Fruit fly (Drosophila melanogaster) whole organism, embryonic: Measurements from ENCODE around the gene Ir76b.
A peak's percentile ranks its signal among the peaks of the same experiment; 100 is the strongest.

Experiments
- ATbp ChIP-seq: fragments of 200-800 bp; sonication (Bioruptor generic); optimal IDR thresholded peaks from 2 replicates; lab custom pipeline; 2017; ENCODE audit warnings: missing biosample characterization, mild to moderate bottlenecking, missing genetic modification characterization, missing genetic modification reagents
- Atf3 ChIP-seq: fragments of 200-800 bp; sonication (Bioruptor generic); optimal IDR thresholded peaks from 3 replicates; lab custom pipeline; 2016; ENCODE audit warnings: missing biosample characterization, missing genetic modification characterization
- B-H1 ChIP-seq: fragments of 200-800 bp; sonication (Bioruptor generic); IDR thresholded peaks from 3 replicates; pipeline ENCODE4 v1.3.6; 2022; ENCODE audit warnings: missing biosample characterization, missing genetic modification characterization
- B-H2 ChIP-seq: fragments of 200-800 bp; sonication (Bioruptor generic); optimal IDR thresholded peaks from 2 replicates; lab custom pipeline; 2018; ENCODE audit warnings: missing biosample characterization, mild to moderate bottlenecking, missing genetic modification characterization
- Bgb ChIP-seq: fragments of 200-800 bp; sonication (Bioruptor generic); IDR thresholded peaks from 2 replicates; pipeline ENCODE4 v1.3.6; 2022; ENCODE audit warnings: missing biosample characterization, missing genetic modification characterization; ENCODE audit not compliant: partially characterized antibody
- C15 ChIP-seq: fragments of 200-800 bp; sonication (Bioruptor generic); IDR thresholded peaks from 3 replicates; pipeline ENCODE4 v1.3.6; 2022; ENCODE audit warnings: missing biosample characterization, missing genetic modification characterization
- CG12659 ChIP-seq: fragments of 200-800 bp; sonication (Bioruptor generic); optimal IDR thresholded peaks from 3 replicates; lab custom pipeline; 2017; ENCODE audit warnings: mild to moderate bottlenecking, missing biosample characterization, missing genetic modification reagents, missing genetic modification characterization
- CG13287 ChIP-seq: fragments of 200-800 bp; sonication (Bioruptor generic); IDR thresholded peaks from 2 replicates; pipeline ENCODE4 v1.3.6; 2022; ENCODE audit warnings: missing biosample characterization, missing genetic modification characterization; ENCODE audit not compliant: partially characterized antibody
- CG14050 ChIP-seq: fragments of 200-800 bp; sonication (Bioruptor generic); IDR thresholded peaks from 3 replicates; pipeline ENCODE4 v1.3.6; 2022; ENCODE audit warnings: missing biosample characterization, missing genetic modification characterization
- CG14965 ChIP-seq: fragments of 200-800 bp; sonication (Bioruptor generic); optimal IDR thresholded peaks from 2 replicates; lab custom pipeline; 2016; ENCODE audit warnings: missing biosample characterization, missing genetic modification characterization, borderline replicate concordance
- CG1602 ChIP-seq: fragments of 200-800 bp; sonication (Bioruptor generic); optimal IDR thresholded peaks from 3 replicates; lab custom pipeline; 2016; ENCODE audit warnings: missing biosample characterization, missing genetic modification characterization
- CG16815 ChIP-seq: fragments of 200-800 bp; sonication (Bioruptor generic); optimal IDR thresholded peaks from 3 replicates; lab custom pipeline; 2017; ENCODE audit warnings: missing biosample characterization, mild to moderate bottlenecking, missing genetic modification characterization
- CG18599 ChIP-seq: fragments of 200-800 bp; sonication (Bioruptor generic); optimal IDR thresholded peaks from 3 replicates; lab custom pipeline; 2017; ENCODE audit warnings: missing biosample characterization, missing genetic modification characterization, mild to moderate bottlenecking, moderate library complexity, missing genetic modification reagents
- CG2120 ChIP-seq: fragments of 200-800 bp; sonication (Bioruptor generic); optimal IDR thresholded peaks from 3 replicates; lab custom pipeline; 2016; ENCODE audit warnings: missing biosample characterization, missing genetic modification characterization
- CG2129 ChIP-seq: fragments of 200-800 bp; sonication (Bioruptor generic); IDR thresholded peaks from 2 replicates; pipeline ENCODE4 v1.3.6; 2022; ENCODE audit warnings: missing biosample characterization, missing genetic modification characterization; ENCODE audit not compliant: partially characterized antibody
- CG31365 ChIP-seq: fragments of 200-800 bp; sonication (Bioruptor generic); optimal IDR thresholded peaks from 2 replicates; lab custom pipeline; 2018; ENCODE audit warnings: missing biosample characterization, mild to moderate bottlenecking, missing genetic modification characterization
- CG6175 ChIP-seq: fragments of 200-800 bp; sonication (Bioruptor generic); IDR thresholded peaks from 3 replicates; pipeline ENCODE4 v1.3.6; 2022; ENCODE audit warnings: missing biosample characterization, missing genetic modification characterization
- CG6689 ChIP-seq: fragments of 200-800 bp; sonication (Bioruptor generic); IDR thresholded peaks from 2 replicates; pipeline ENCODE4 v1.3.6; 2022; ENCODE audit warnings: missing biosample characterization, missing genetic modification characterization
- CG7357 ChIP-seq: fragments of 200-800 bp; sonication (Bioruptor generic); IDR thresholded peaks from 3 replicates; pipeline ENCODE4 v1.3.6; 2022; ENCODE audit warnings: missing biosample characterization, missing genetic modification characterization
- CG8765 ChIP-seq: fragments of 200-800 bp; sonication (Bioruptor generic); IDR thresholded peaks from 2 replicates; pipeline ENCODE4 v1.3.6; 2022; ENCODE audit warnings: missing biosample characterization, missing genetic modification characterization
- CG9817 ChIP-seq: fragments of 200-800 bp; sonication (Bioruptor generic); optimal IDR thresholded peaks from 2 replicates; lab custom pipeline; 2018; ENCODE audit warnings: missing biosample characterization, mild to moderate bottlenecking, missing genetic modification characterization, moderate library complexity
- D19A ChIP-seq: fragments of 200-800 bp; optimal IDR thresholded peaks from 3 replicates; lab custom pipeline; 2019; ENCODE audit warnings: missing biosample characterization, mild to moderate bottlenecking, missing genetic modification characterization, moderate library complexity
- Dad ChIP-seq: fragments of 200-800 bp; sonication (Bioruptor generic); optimal IDR thresholded peaks from 3 replicates; lab custom pipeline; 2016; ENCODE audit warnings: missing biosample characterization, missing genetic modification characterization
- H2.0 ChIP-seq: fragments of 200-800 bp; sonication (Bioruptor generic); IDR thresholded peaks from 2 replicates; pipeline ENCODE4 v1.3.6; 2022; ENCODE audit warnings: missing biosample characterization, missing genetic modification characterization
- HmgD ChIP-seq: fragments of 200-800 bp; sonication (Bioruptor generic); optimal IDR thresholded peaks from 3 replicates; lab custom pipeline; 2016; ENCODE audit warnings: missing biosample characterization, missing genetic modification characterization
- Hsf ChIP-seq: fragments of 200-800 bp; sonication (Bioruptor generic); optimal IDR thresholded peaks from 3 replicates; lab custom pipeline; 2016; ENCODE audit warnings: missing biosample characterization, missing genetic modification characterization
- Rfx ChIP-seq: fragments of 200-800 bp; sonication (Bioruptor generic); IDR thresholded peaks from 2 replicates; pipeline ENCODE4 v1.3.6; 2022; ENCODE audit warnings: missing biosample characterization, missing genetic modification characterization
- Sox102F ChIP-seq: fragments of 200-800 bp; sonication (Bioruptor generic); optimal IDR thresholded peaks from 2 replicates; lab custom pipeline; 2018; ENCODE audit warnings: missing biosample characterization, mild to moderate bottlenecking, missing genetic modification characterization, moderate library complexity
- Stat92E ChIP-seq, 3 experiments: fragments of >200 bp in 2 of 3; fragments of 200-800 bp in 1 of 3; sonication (Bioruptor generic) in 1 of 3; optimal IDR thresholded peaks; 2 replicates each; lab custom pipeline; 2017 to 2019; ENCODE audit warnings: missing biosample characterization in 3 of 3, missing genetic modification characterization in 3 of 3, mild to moderate bottlenecking in 1 of 3, moderate library complexity in 1 of 3
- ash1 ChIP-seq: fragments of 200-800 bp; sonication (Bioruptor generic); optimal IDR thresholded peaks from 2 replicates; lab custom pipeline; 2018; ENCODE audit warnings: missing biosample characterization, mild to moderate bottlenecking, missing genetic modification characterization
- ato ChIP-seq: fragments of 200-800 bp; sonication (Bioruptor generic); IDR thresholded peaks from 2 replicates; pipeline ENCODE4 v1.3.6; 2022; ENCODE audit warnings: missing biosample characterization, missing genetic modification characterization; ENCODE audit not compliant: partially characterized antibody
- az2 ChIP-seq: fragments of 200-800 bp; sonication (Bioruptor generic); optimal IDR thresholded peaks from 3 replicates; lab custom pipeline; 2016; ENCODE audit warnings: missing biosample characterization, missing genetic modification characterization
- chif ChIP-seq, 2 experiments: fragments of 200-800 bp; sonication (Bioruptor generic); optimal IDR thresholded peaks; 3 replicates each; lab custom pipeline; 2016; ENCODE audit warnings: missing biosample characterization in 2 of 2, missing genetic modification characterization in 2 of 2
- chm ChIP-seq: fragments of 200-800 bp; sonication (Bioruptor generic); IDR thresholded peaks from 2 replicates; pipeline ENCODE4 v1.3.6; 2022; ENCODE audit warnings: missing biosample characterization, missing genetic modification characterization
- dimm ChIP-seq: fragments of 200-800 bp; sonication (Bioruptor generic); IDR thresholded peaks from 2 replicates; pipeline ENCODE4 v1.3.6; 2022; ENCODE audit warnings: missing biosample characterization, missing genetic modification characterization
- emc ChIP-seq: fragments of 200-800 bp; sonication (Bioruptor generic); optimal IDR thresholded peaks from 2 replicates; lab custom pipeline; 2016; ENCODE audit warnings: missing biosample characterization, missing genetic modification characterization
- ftz-f1 ChIP-seq: fragments of 200-800 bp; sonication (Bioruptor generic); optimal IDR thresholded peaks from 2 replicates; lab custom pipeline; 2016; ENCODE audit warnings: missing biosample characterization, missing genetic modification characterization
- fu2 ChIP-seq: fragments of 200-800 bp; sonication (Bioruptor generic); optimal IDR thresholded peaks from 2 replicates; lab custom pipeline; 2016; ENCODE audit warnings: missing biosample characterization, missing genetic modification characterization
- grau ChIP-seq: fragments of 200-800 bp; optimal IDR thresholded peaks from 3 replicates; lab custom pipeline; 2019; ENCODE audit warnings: missing biosample characterization, mild to moderate bottlenecking, missing genetic modification characterization, moderate library complexity
- grn ChIP-seq: fragments of 200-800 bp; sonication (Bioruptor generic); optimal IDR thresholded peaks from 3 replicates; lab custom pipeline; 2017; ENCODE audit warnings: missing biosample characterization, missing genetic modification characterization
- lab ChIP-seq: fragments of 200-800 bp; sonication (Bioruptor generic); optimal IDR thresholded peaks from 3 replicates; lab custom pipeline; 2017; ENCODE audit warnings: missing biosample characterization, missing genetic modification characterization, mild to moderate bottlenecking, moderate library complexity, missing genetic modification reagents
- org-1 ChIP-seq: fragments of 200-800 bp; sonication (Bioruptor generic); optimal IDR thresholded peaks from 2 replicates; lab custom pipeline; 2017; ENCODE audit warnings: missing biosample characterization, missing genetic modification characterization
- pan ChIP-seq, 4 experiments: fragments of >200 bp in 3 of 4; fragments of 200-800 bp in 1 of 4; sonication (Bioruptor generic) in 1 of 4; optimal IDR thresholded peaks in 3 of 4; IDR thresholded peaks in 1 of 4; 2 replicates each; pipeline versions ENCODE4 v1.3.6 to Lab custom; 2017 to 2022; ENCODE audit warnings: missing biosample characterization in 2 of 4, missing genetic modification characterization in 2 of 4, mixed read lengths in 1 of 4
- peb ChIP-seq: fragments of 200-800 bp; sonication (Bioruptor generic); IDR thresholded peaks from 2 replicates; pipeline ENCODE4 v1.3.6; 2022; ENCODE audit warnings: missing biosample characterization, missing genetic modification characterization
- phol ChIP-seq: fragments of 200-800 bp; sonication (Bioruptor generic); optimal IDR thresholded peaks from 3 replicates; lab custom pipeline; 2018; ENCODE audit warnings: missing biosample characterization, mild to moderate bottlenecking, missing genetic modification characterization, moderate library complexity
- repo ChIP-seq: fragments of 200-800 bp; sonication (Bioruptor generic); optimal IDR thresholded peaks from 2 replicates; lab custom pipeline; 2016; ENCODE audit warnings: missing biosample characterization, missing genetic modification characterization
- slbo ChIP-seq: fragments of 200-800 bp; sonication (Bioruptor generic); IDR thresholded peaks from 2 replicates; pipeline ENCODE4 v1.3.6; 2022; ENCODE audit warnings: missing biosample characterization, missing genetic modification characterization
- tup ChIP-seq: fragments of 200-800 bp; sonication (Bioruptor generic); optimal IDR thresholded peaks from 2 replicates; lab custom pipeline; 2016; ENCODE audit warnings: missing biosample characterization, mild to moderate bottlenecking, missing genetic modification characterization, moderate library complexity
- vvl ChIP-seq: fragments of 200-800 bp; sonication (Bioruptor generic); IDR thresholded peaks from 2 replicates; pipeline ENCODE4 v1.3.6; 2022; ENCODE audit warnings: missing biosample characterization, missing genetic modification characterization

The Ir76b gene

dm6 chr3L:20140589-20141207 lies 29.4 kb upstream of the Ir76b start, which contains the start of gene CG7328 (continued):
- peak; percentile 45; the same call in 1 of the 2 replicates for TF ChIP-seq H2.0 (GFP tag; lab: Robert Waterston, UW)
- TF ChIP-seq CG6175 (GFP tag; lab: Robert Waterston, UW), result no peak
- no peak for TF ChIP-seq pan (optimal IDR thresholded peaks at IDR 0.05; lab: Kevin White, UChicago)
- peak in 1 of 2 experiments; percentile 59 for TF ChIP-seq pan (GFP tag; optimal IDR thresholded peaks at IDR 0.05 in 1 of 2, IDR thresholded peaks at IDR 0.05 in 1 of 2)
- TF ChIP-seq CG1602, result peak; percentile 33
- peak; percentile 32 for TF ChIP-seq ATbp
- TF ChIP-seq tup (GFP tag; lab: Kevin White, UChicago), result no peak
- no peak for TF ChIP-seq CG31365 (tag; lab: Kevin White, UChicago)
- TF ChIP-seq CG7357, result peak; percentile 36; the same call in 1 of the 3 replicates
- TF ChIP-seq CG2120 (GFP tag; lab: Kevin White, UChicago), result peak; percentile 85
- TF ChIP-seq Hsf, result peak; percentile 67
- no peak for TF ChIP-seq peb
- TF ChIP-seq CG12659 (GFP tag; lab: Kevin White, UChicago), result no peak
- peak; percentile 71 for TF ChIP-seq slbo (GFP tag; lab: Robert Waterston, UW)
- TF ChIP-seq chif (GFP tag; optimal IDR thresholded peaks at IDR 0.05; lab: Kevin White, UChicago), result peak in 1 of 2 experiments; percentile 45
- peak; percentile 28 for TF ChIP-seq CG6689
- TF ChIP-seq fu2, result peak; percentile 30
- no peak for TF ChIP-seq chm (GFP tag; lab: Robert Waterston, UW)
- peak; percentile 57 for TF ChIP-seq Sox102F (GFP tag; lab: Kevin White, UChicago)
- TF ChIP-seq grn (GFP tag; lab: Kevin White, UChicago), result peak; percentile 78
- TF ChIP-seq CG14050 (GFP tag; lab: Robert Waterston, UW), result no peak
- TF ChIP-seq phol, result no peak
- TF ChIP-seq Rfx (GFP tag; lab: Robert Waterston, UW), result peak; percentile 71
- TF ChIP-seq CG14965 (GFP tag; lab: Kevin White, UChicago), result no peak
- TF ChIP-seq ato (GFP tag; lab: Robert Waterston, UW), result no peak
- no peak for TF ChIP-seq lab
- no peak for TF ChIP-seq ash1 (GFP tag; lab: Kevin White, UChicago)
- TF ChIP-seq D19A (tag; lab: Kevin White, UChicago), result no peak
- TF ChIP-seq ftz-f1 (GFP tag; lab: Kevin White, UChicago), result no peak
- peak; percentile 98 for TF ChIP-seq grau (tag; lab: Kevin White, UChicago)
- TF ChIP-seq CG18599 (GFP tag; lab: Kevin White, UChicago), result peak; percentile 66
- TF ChIP-seq B-H1, result no peak
- no peak for TF ChIP-seq dimm
- no peak for TF ChIP-seq Stat92E (GFP tag; optimal IDR thresholded peaks at IDR 0.05; lab: Kevin White, UChicago)
- no peak for TF ChIP-seq B-H2
- TF ChIP-seq vvl (GFP tag; lab: Robert Waterston, UW), result no peak
- TF ChIP-seq HmgD (GFP tag; lab: Kevin White, UChicago), result no peak
- TF ChIP-seq org-1 (GFP tag; lab: Kevin White, UChicago), result peak; percentile 3
- TF ChIP-seq CG9817 (tag; lab: Kevin White, UChicago), result peak; percentile 59
- TF ChIP-seq CG8765 (GFP tag; lab: Robert Waterston, UW), result no peak
- no peak for TF ChIP-seq CG2129 (GFP tag; lab: Robert Waterston, UW)
- TF ChIP-seq repo (GFP tag; lab: Kevin White, UChicago), result no peak
- TF ChIP-seq Bgb, result no peak
- no peak for TF ChIP-seq emc (GFP tag; lab: Kevin White, UChicago)
- TF ChIP-seq CG13287, result no peak
- TF ChIP-seq az2 (GFP tag; lab: Kevin White, UChicago), result peak; percentile 41
- TF ChIP-seq C15, result 0 out of 3 replicates have a peak, but pooled peaks have one; percentile 14
- TF ChIP-seq Atf3, result no peak
- TF ChIP-seq Dad, result peak; percentile 14
- TF ChIP-seq CG16815 (GFP tag; lab: Kevin White, UChicago), result peak; percentile 34
